Worm (Caenorhabditis elegans) whole organism, late embryonic: ENCODE results near the gene E02H4.8.

ENCODE experiments used
- C08G9.2 ChIP-seq: sonication (generic microtip); optimal IDR thresholded peaks from 2 replicates; lab custom pipeline; 2016; ENCODE audit warnings: mild to moderate bottlenecking, missing genetic modification characterization, moderate library complexity, missing compliant biosample characterization
- F13H6.1 ChIP-seq: sonication (generic microtip); optimal IDR thresholded peaks from 2 replicates; lab custom pipeline; 2016; ENCODE audit warnings: missing genetic modification characterization, missing compliant biosample characterization
- K02D7.2 ChIP-seq: sonication (generic microtip); optimal IDR thresholded peaks from 2 replicates; lab custom pipeline; 2017; ENCODE audit warnings: mild to moderate bottlenecking, missing genetic modification characterization, missing compliant biosample characterization
- K09A11.1 ChIP-seq: sonication (generic microtip); optimal IDR thresholded peaks from 2 replicates; lab custom pipeline; 2017; ENCODE audit warnings: antibody characterized with exemption, mild to moderate bottlenecking, missing genetic modification characterization, missing compliant biosample characterization; ENCODE audit not compliant: insufficient read depth
- Y22D7AL.16 ChIP-seq: sonication (generic microtip); optimal IDR thresholded peaks from 2 replicates; lab custom pipeline; 2016; ENCODE audit warnings: missing genetic modification characterization, missing compliant biosample characterization
- ahr-1 ChIP-seq: sonication (generic microtip); optimal IDR thresholded peaks from 2 replicates; lab custom pipeline; 2016; ENCODE audit warnings: missing genetic modification characterization, missing compliant biosample characterization
- ama-1 ChIP-seq: fragments of 150-350 bp; optimal IDR thresholded peaks from 2 replicates; lab custom pipeline; 2014
- ceh-18 ChIP-seq: sonication (generic microtip); optimal IDR thresholded peaks from 2 replicates; lab custom pipeline; 2016; ENCODE audit warnings: missing genetic modification characterization, missing compliant biosample characterization
- ceh-19 ChIP-seq: fragments of 200-800 bp; sonication (Bioruptor generic); optimal IDR thresholded peaks from 2 replicates; lab custom pipeline; 2018; ENCODE audit warnings: mild to moderate bottlenecking, missing genetic modification characterization, missing compliant biosample characterization
- ceh-2 ChIP-seq: sonication (generic microtip); optimal IDR thresholded peaks from 2 replicates; lab custom pipeline; 2016; ENCODE audit warnings: missing genotype, missing genetic modification characterization, missing compliant biosample characterization
- ceh-22 ChIP-seq: sonication (generic microtip); optimal IDR thresholded peaks from 2 replicates; lab custom pipeline; 2017; ENCODE audit warnings: missing biosample characterization, missing genetic modification characterization
- ceh-31 ChIP-seq: sonication (generic microtip); optimal IDR thresholded peaks from 2 replicates; lab custom pipeline; 2016; ENCODE audit warnings: missing genetic modification characterization, missing compliant biosample characterization
- ceh-34 ChIP-seq: sonication (generic microtip); optimal IDR thresholded peaks from 2 replicates; lab custom pipeline; 2016; ENCODE audit warnings: mild to moderate bottlenecking, missing genetic modification characterization, missing compliant biosample characterization
- ceh-45 ChIP-seq: fragments of 200-800 bp; sonication (Bioruptor generic); IDR thresholded peaks from 2 replicates; pipeline ENCODE4 v1.3.6; 2022; ENCODE audit warnings: missing genetic modification reagents, missing genetic modification characterization, missing compliant biosample characterization
- ceh-6 ChIP-seq: fragments of 200-800 bp; sonication (Bioruptor generic); optimal IDR thresholded peaks from 2 replicates; lab custom pipeline; 2018; ENCODE audit warnings: mild to moderate bottlenecking, missing genetic modification characterization, missing compliant biosample characterization
- ceh-9 ChIP-seq: sonication (generic microtip); optimal IDR thresholded peaks from 2 replicates; lab custom pipeline; 2016; ENCODE audit warnings: mild to moderate bottlenecking, missing genetic modification characterization, inconsistent platforms, missing compliant biosample characterization
- che-1 ChIP-seq: sonication (generic microtip); optimal IDR thresholded peaks from 2 replicates; lab custom pipeline; 2016; ENCODE audit warnings: mild to moderate bottlenecking, missing genetic modification characterization, missing compliant biosample characterization
- dmd-4 ChIP-seq: sonication (generic microtip); optimal IDR thresholded peaks from 2 replicates; lab custom pipeline; 2016; ENCODE audit warnings: borderline replicate concordance, missing genetic modification characterization, missing compliant biosample characterization
- dve-1 ChIP-seq: sonication (generic microtip); optimal IDR thresholded peaks from 2 replicates; lab custom pipeline; 2017; ENCODE audit warnings: antibody characterized with exemption, mild to moderate bottlenecking, missing genetic modification characterization, missing compliant biosample characterization
- elt-4 ChIP-seq: sonication (generic microtip); optimal IDR thresholded peaks from 2 replicates; lab custom pipeline; 2016; ENCODE audit warnings: missing genetic modification characterization, missing compliant biosample characterization
- ets-4 ChIP-seq: sonication (generic microtip); optimal IDR thresholded peaks from 2 replicates; lab custom pipeline; 2016; ENCODE audit warnings: missing genetic modification characterization, missing compliant biosample characterization
- eyg-1 ChIP-seq: sonication (generic microtip); optimal IDR thresholded peaks from 2 replicates; lab custom pipeline; 2016; ENCODE audit warnings: missing genotype, missing genetic modification characterization, missing compliant biosample characterization
- fax-1 ChIP-seq: sonication (generic microtip); optimal IDR thresholded peaks from 2 replicates; lab custom pipeline; 2016; ENCODE audit warnings: missing genotype, missing genetic modification characterization, missing compliant biosample characterization
- fkh-10 ChIP-seq: fragments of 150-350 bp; optimal IDR thresholded peaks from 2 replicates; lab custom pipeline; 2014; ENCODE audit warnings: missing biosample characterization, missing genetic modification reagents, missing genetic modification characterization
- hlh-15 ChIP-seq: sonication (generic microtip); optimal IDR thresholded peaks from 2 replicates; lab custom pipeline; 2016; ENCODE audit warnings: missing genetic modification characterization, missing compliant biosample characterization
- hlh-30 ChIP-seq: sonication (generic microtip); optimal IDR thresholded peaks from 2 replicates; lab custom pipeline; 2017; ENCODE audit warnings: antibody characterized with exemption, missing genetic modification characterization, missing compliant biosample characterization; ENCODE audit not compliant: insufficient read depth
- hlh-6 ChIP-seq: sonication (generic microtip); optimal IDR thresholded peaks from 2 replicates; lab custom pipeline; 2016; ENCODE audit warnings: missing genotype, missing genetic modification characterization, missing compliant biosample characterization
- hlh-8 ChIP-seq: sonication (generic microtip); optimal IDR thresholded peaks from 2 replicates; lab custom pipeline; 2016; ENCODE audit warnings: missing genotype, missing genetic modification characterization, missing compliant biosample characterization
- lim-6 ChIP-seq: sonication (generic microtip); optimal IDR thresholded peaks from 2 replicates; lab custom pipeline; 2016; ENCODE audit warnings: missing genetic modification characterization, missing compliant biosample characterization
- lin-11 ChIP-seq: fragments of 200-800 bp; sonication (Bioruptor generic); optimal IDR thresholded peaks from 2 replicates; lab custom pipeline; 2018; ENCODE audit warnings: mild to moderate bottlenecking, missing genetic modification characterization, missing compliant biosample characterization
- madf-2 ChIP-seq: sonication (generic microtip); optimal IDR thresholded peaks from 2 replicates; lab custom pipeline; 2017; ENCODE audit warnings: missing genetic modification characterization, missing compliant biosample characterization
- mec-3 ChIP-seq: sonication (generic microtip); optimal IDR thresholded peaks from 2 replicates; lab custom pipeline; 2016; ENCODE audit warnings: borderline replicate concordance, missing genetic modification characterization, missing compliant biosample characterization
- nfya-1 ChIP-seq: sonication (generic microtip); optimal IDR thresholded peaks from 2 replicates; lab custom pipeline; 2017; ENCODE audit warnings: missing genetic modification characterization, mild to moderate bottlenecking, missing compliant biosample characterization, antibody characterized with exemption, moderate library complexity
- nhr-11 ChIP-seq: fragments of 150-350 bp; optimal IDR thresholded peaks from 2 replicates; lab custom pipeline; 2014; ENCODE audit warnings: missing biosample characterization, missing genetic modification characterization
- nhr-232 ChIP-seq: sonication (generic microtip); optimal IDR thresholded peaks from 2 replicates; lab custom pipeline; 2016; ENCODE audit warnings: missing genetic modification characterization, missing compliant biosample characterization
- odd-2 ChIP-seq: sonication (generic microtip); optimal IDR thresholded peaks from 2 replicates; lab custom pipeline; 2017; ENCODE audit warnings: antibody characterized with exemption, mild to moderate bottlenecking, missing genetic modification characterization, missing compliant biosample characterization
- pag-3 ChIP-seq: sonication (generic microtip); optimal IDR thresholded peaks from 2 replicates; lab custom pipeline; 2016; ENCODE audit warnings: missing compliant biosample characterization, missing genetic modification characterization, borderline replicate concordance
- pat-9 ChIP-seq: fragments of 200-800 bp; sonication (Bioruptor generic); optimal IDR thresholded peaks from 2 replicates; lab custom pipeline; 2018; ENCODE audit warnings: mild to moderate bottlenecking, missing genetic modification characterization, moderate library complexity, missing compliant biosample characterization
- pax-1 ChIP-seq: fragments of 150-350 bp; optimal IDR thresholded peaks from 2 replicates; lab custom pipeline; 2014; ENCODE audit warnings: missing biosample characterization, missing genetic modification characterization
- pha-2 ChIP-seq: sonication (generic microtip); optimal IDR thresholded peaks from 2 replicates; lab custom pipeline; 2017; ENCODE audit warnings: mild to moderate bottlenecking, missing genetic modification characterization, missing compliant biosample characterization
- pha-4 ChIP-seq: fragments of 150-350 bp; optimal IDR thresholded peaks from 2 replicates; lab custom pipeline; 2018; ENCODE audit warnings: missing biosample characterization, missing genetic modification reagents, missing genetic modification characterization
- pros-1 ChIP-seq: fragments of 150-350 bp; optimal IDR thresholded peaks from 2 replicates; lab custom pipeline; 2014; ENCODE audit warnings: missing biosample characterization, missing genetic modification reagents, missing genetic modification characterization
- rnt-1 ChIP-seq: sonication (generic microtip); optimal IDR thresholded peaks from 2 replicates; lab custom pipeline; 2016; ENCODE audit warnings: missing genetic modification characterization, missing compliant biosample characterization
- sox-2 ChIP-seq: fragments of 200-800 bp; sonication (Bioruptor generic); IDR thresholded peaks from 2 replicates; pipeline ENCODE4 v1.3.6; 2022; ENCODE audit warnings: missing genetic modification reagents, missing genetic modification characterization, missing compliant biosample characterization
- sox-4 ChIP-seq: sonication (generic microtip); optimal IDR thresholded peaks from 2 replicates; lab custom pipeline; 2017; ENCODE audit warnings: mild to moderate bottlenecking, missing genetic modification characterization, inconsistent platforms, missing compliant biosample characterization
- syd-9 ChIP-seq: sonication (generic microtip); optimal IDR thresholded peaks from 2 replicates; lab custom pipeline; 2016; ENCODE audit warnings: mild to moderate bottlenecking, missing genetic modification characterization, moderate library complexity, missing compliant biosample characterization
- tbx-2 ChIP-seq: sonication (generic microtip); optimal IDR thresholded peaks from 2 replicates; lab custom pipeline; 2016; ENCODE audit warnings: missing genetic modification characterization, missing compliant biosample characterization
- tbx-7 ChIP-seq: sonication (generic microtip); optimal IDR thresholded peaks from 2 replicates; lab custom pipeline; 2016; ENCODE audit warnings: missing genotype, missing genetic modification characterization, missing compliant biosample characterization
- unc-3 ChIP-seq, 2 experiments: fragments of 200-800 bp in 1 of 2; sonication (Bioruptor generic) in 1 of 2; sonication (generic microtip) in 1 of 2; conservative IDR thresholded peaks in 1 of 2; optimal IDR thresholded peaks in 1 of 2; 2 replicates each; pipeline versions ENCODE4 v1.3.6 to Lab custom; 2016 to 2022; ENCODE audit warnings: missing compliant biosample characterization in 2 of 2, missing genetic modification characterization in 2 of 2, missing genetic modification reagents in 1 of 2
- unc-42 ChIP-seq: sonication (generic microtip); optimal IDR thresholded peaks from 2 replicates; lab custom pipeline; 2016; ENCODE audit warnings: missing genotype, missing genetic modification characterization, missing compliant biosample characterization
- unc-55 ChIP-seq: sonication (generic microtip); optimal IDR thresholded peaks from 2 replicates; lab custom pipeline; 2017; ENCODE audit warnings: missing biosample characterization, missing genetic modification reagents, missing genetic modification characterization
- unc-86 ChIP-seq: sonication (generic microtip); optimal IDR thresholded peaks from 2 replicates; lab custom pipeline; 2016; ENCODE audit warnings: missing genetic modification characterization, missing compliant biosample characterization
- zip-5 ChIP-seq: sonication (generic microtip); optimal IDR thresholded peaks from 2 replicates; lab custom pipeline; 2016; ENCODE audit warnings: missing genetic modification characterization, missing compliant biosample characterization
- ztf-16 ChIP-seq: sonication (generic microtip); optimal IDR thresholded peaks from 2 replicates; lab custom pipeline; 2017; ENCODE audit warnings: missing genetic modification characterization, missing compliant biosample characterization

E02H4.8 gene

ce11 chrX:14292632-14293031, 29.3 kb upstream of the E02H4.8 start:
- TF ChIP-seq madf-2 (tag; lab: Kevin White, UChicago) (no peak), syd-9 (tag; lab: Kevin White, UChicago) (peak; percentile 12), eyg-1 (no peak), pax-1 (no peak), K09A11.1 (no peak), pha-4 (tag; lab: Kevin White, UChicago) (no peak), zip-5 (tag; lab: Kevin White, UChicago) (no peak), ceh-34 (peak; percentile 44), elt-4 (tag; lab: Kevin White, UChicago) (no peak), hlh-30 (tag; lab: Kevin White, UChicago) (no peak), nfya-1 (peak; percentile 12), hlh-8 (no peak), ets-4 (tag; lab: Kevin White, UChicago) (no peak), sox-4 (no peak), ceh-19 (GFP tag; lab: Kevin White, UChicago) (no peak), ceh-18 (peak; percentile 90), F13H6.1 (no peak), nhr-11 (tag; lab: Kevin White, UChicago) (no peak), Y22D7AL.16 (tag; lab: Kevin White, UChicago) (no peak), K02D7.2 (tag; lab: Kevin White, UChicago) (no peak), dve-1 (no peak), hlh-6 (no peak), unc-3 (GFP tag; conservative IDR thresholded peaks at IDR 0.05; lab: Robert Waterston, UW) (no peak), unc-3 (tag; optimal IDR thresholded peaks at IDR 0.05; lab: Kevin White, UChicago) (no peak), unc-86 (tag; lab: Kevin White, UChicago) (no peak), ceh-22 (tag; lab: Kevin White, UChicago) (no peak), fkh-10 (GFP tag; lab: Kevin White, UChicago) (no peak), ceh-31 (no peak), ceh-45 (GFP tag; lab: Robert Waterston, UW) (no peak), ceh-9 (no peak), ceh-2 (tag; lab: Kevin White, UChicago) (no peak), tbx-7 (tag; lab: Kevin White, UChicago) (no peak), ceh-6 (GFP tag; lab: Kevin White, UChicago) (no peak), ahr-1 (no peak), pat-9 (tag; lab: Kevin White, UChicago) (peak; percentile 20), mec-3 (tag; lab: Kevin White, UChicago) (no peak), unc-42 (tag; lab: Kevin White, UChicago) (no peak), ama-1 (lab: Kevin White, UChicago) (no peak), nhr-232 (tag; lab: Kevin White, UChicago) (no peak), lin-11 (no peak), pha-2 (no peak), ztf-16 (tag; lab: Kevin White, UChicago) (no peak), pag-3 (tag; lab: Kevin White, UChicago) (no peak), fax-1 (no peak), che-1 (tag; lab: Kevin White, UChicago) (no peak), sox-2 (GFP tag; lab: Robert Waterston, UW) (no peak), hlh-15 (tag; lab: Kevin White, UChicago) (no peak), odd-2 (tag; lab: Kevin White, UChicago) (no peak), unc-55 (GFP tag; lab: Kevin White, UChicago) (peak; percentile 65), pros-1 (tag; lab: Kevin White, UChicago) (no peak), lim-6 (tag; lab: Kevin White, UChicago) (no peak), rnt-1 (peak; percentile 56), C08G9.2 (no peak), dmd-4 (tag; lab: Kevin White, UChicago) (no peak), tbx-2 (tag; lab: Kevin White, UChicago) (peak; percentile 30)
